Worm (Caenorhabditis elegans) whole organism, young adult: Measurements from ENCODE around the gene M117.3.

Source experiments
- C06A6.2 ChIP-seq: fragments of 200-800 bp; sonication (Bioruptor generic); conservative IDR thresholded peaks from 2 replicates; pipeline ENCODE4 v1.3.6; 2022; ENCODE audit warnings: missing genetic modification characterization, missing compliant biosample characterization
- F10E7.11 ChIP-seq: sonication (generic microtip); optimal IDR thresholded peaks from 2 replicates; lab custom pipeline; 2017; ENCODE audit warnings: mild to moderate bottlenecking, missing genetic modification characterization, moderate library complexity, missing compliant biosample characterization
- F55B11.4 ChIP-seq: sonication (generic microtip); optimal IDR thresholded peaks from 2 replicates; lab custom pipeline; 2016; ENCODE audit warnings: missing compliant biosample characterization, missing genetic modification characterization, borderline replicate concordance; ENCODE audit not compliant: insufficient read depth
- Y53G8AR.9 ChIP-seq: fragments of 200-800 bp; sonication (Bioruptor generic); conservative IDR thresholded peaks from 2 replicates; pipeline ENCODE4 v1.3.6; 2022; ENCODE audit warnings: missing genetic modification reagents, missing genetic modification characterization, missing compliant biosample characterization
- akir-1 ChIP-seq: fragments of 200-800 bp; sonication (Bioruptor generic); optimal IDR thresholded peaks from 2 replicates; lab custom pipeline; 2018; ENCODE audit warnings: mild to moderate bottlenecking, missing genetic modification characterization, moderate library complexity, missing compliant biosample characterization
- ama-1 ChIP-seq, 3 experiments: fragments of 150-350 bp in 1 of 3; sonication (generic microtip) in 2 of 3; optimal IDR thresholded peaks; 2 replicates each; lab custom pipeline; 2014 to 2018; ENCODE audit warnings: missing biosample characterization in 2 of 3, missing genetic modification characterization in 2 of 3, missing genetic modification reagents in 2 of 3
- atf-7 ChIP-seq: sonication (generic microtip); optimal IDR thresholded peaks from 2 replicates; lab custom pipeline; 2017; ENCODE audit warnings: mild to moderate bottlenecking, missing genetic modification characterization, missing compliant biosample characterization
- athp-1 ChIP-seq: sonication (generic microtip); optimal IDR thresholded peaks from 2 replicates; lab custom pipeline; 2017; ENCODE audit warnings: mild to moderate bottlenecking, missing genetic modification characterization, missing compliant biosample characterization
- cebp-1 ChIP-seq, 2 experiments: fragments of 200-800 bp in 1 of 2; sonication (Bioruptor generic) in 1 of 2; sonication (generic microtip) in 1 of 2; IDR thresholded peaks in 1 of 2; optimal IDR thresholded peaks in 1 of 2; 2 replicates each; pipeline versions ENCODE4 v1.3.6 to Lab custom; 2017 to 2022; ENCODE audit warnings: missing compliant biosample characterization in 2 of 2, missing genetic modification characterization in 2 of 2, mild to moderate bottlenecking in 1 of 2, missing genetic modification reagents in 1 of 2, moderate library complexity in 1 of 2
- cebp-2 ChIP-seq: fragments of 200-800 bp; sonication (Bioruptor generic); IDR thresholded peaks from 2 replicates; pipeline ENCODE4 v1.3.6; 2022; ENCODE audit warnings: missing genetic modification characterization, missing compliant biosample characterization
- ceh-40 ChIP-seq: fragments of 200-800 bp; sonication (Bioruptor generic); IDR thresholded peaks from 2 replicates; pipeline ENCODE4 v1.3.6; 2022; ENCODE audit warnings: missing genetic modification characterization, missing compliant biosample characterization
- die-1 ChIP-seq: sonication (generic microtip); optimal IDR thresholded peaks from 2 replicates; lab custom pipeline; 2016; ENCODE audit warnings: missing genotype, mild to moderate bottlenecking, missing genetic modification characterization, missing compliant biosample characterization
- egl-44 ChIP-seq: fragments of 200-800 bp; sonication (Bioruptor generic); IDR thresholded peaks from 2 replicates; pipeline ENCODE4 v1.3.6; 2022; ENCODE audit warnings: missing genetic modification reagents, missing genetic modification characterization, missing compliant biosample characterization
- egrh-3 ChIP-seq: fragments of 200-800 bp; sonication (Bioruptor generic); IDR thresholded peaks from 2 replicates; pipeline ENCODE4 v1.3.6; 2022; ENCODE audit warnings: missing genetic modification reagents, missing genetic modification characterization, missing compliant biosample characterization
- ets-4 ChIP-seq: fragments of 200-800 bp; sonication (Bioruptor generic); optimal IDR thresholded peaks from 2 replicates; lab custom pipeline; 2018; ENCODE audit warnings: mild to moderate bottlenecking, missing genetic modification characterization, missing compliant biosample characterization
- hrde-1 ChIP-seq: sonication (generic microtip); optimal IDR thresholded peaks from 2 replicates; lab custom pipeline; 2016; ENCODE audit warnings: missing genetic modification characterization, mild to moderate bottlenecking, missing compliant biosample characterization, moderate library complexity, missing genotype, missing genetic modification reagents, borderline replicate concordance
- hsf-1 ChIP-seq: fragments of 200-800 bp; sonication (Bioruptor generic); IDR thresholded peaks from 2 replicates; pipeline ENCODE4 v1.3.6; 2022; ENCODE audit warnings: missing genetic modification reagents, missing genetic modification characterization, missing compliant biosample characterization
- lag-1 ChIP-seq: fragments of 200-800 bp; sonication (Bioruptor generic); IDR thresholded peaks from 2 replicates; pipeline ENCODE4 v1.3.6; 2022; ENCODE audit warnings: missing genetic modification reagents, missing genetic modification characterization, missing compliant biosample characterization
- let-526 ChIP-seq: fragments of 200-800 bp; sonication (Bioruptor generic); IDR thresholded peaks from 2 replicates; pipeline ENCODE4 v1.3.6; 2022; ENCODE audit warnings: missing genetic modification reagents, missing genetic modification characterization, missing compliant biosample characterization
- let-607 ChIP-seq, 2 experiments: fragments of 200-800 bp in 1 of 2; sonication (Bioruptor generic) in 1 of 2; sonication (generic microtip) in 1 of 2; optimal IDR thresholded peaks; 2 replicates each; lab custom pipeline; 2016 to 2018; ENCODE audit warnings: mild to moderate bottlenecking in 2 of 2, missing compliant biosample characterization in 2 of 2, missing genetic modification characterization in 2 of 2, moderate library complexity in 2 of 2, missing genotype in 1 of 2
- madf-6 ChIP-seq: fragments of 200-800 bp; sonication (Bioruptor generic); IDR thresholded peaks from 2 replicates; pipeline ENCODE4 v1.3.6; 2022; ENCODE audit warnings: missing genetic modification reagents, missing genetic modification characterization, missing compliant biosample characterization
- mcd-1 ChIP-seq: fragments of 200-800 bp; sonication (Bioruptor generic); IDR thresholded peaks from 2 replicates; pipeline ENCODE4 v1.3.6; 2022; ENCODE audit warnings: missing genetic modification reagents, missing genetic modification characterization, missing compliant biosample characterization
- mel-28 ChIP-seq: sonication (generic microtip); optimal IDR thresholded peaks from 2 replicates; lab custom pipeline; 2016; ENCODE audit warnings: borderline replicate concordance, mild to moderate bottlenecking, missing genetic modification characterization, missing compliant biosample characterization
- nfya-1 ChIP-seq: sonication (generic microtip); optimal IDR thresholded peaks from 2 replicates; lab custom pipeline; 2017; ENCODE audit warnings: antibody characterized with exemption, missing compliant biosample characterization, missing genetic modification characterization, borderline replicate concordance; ENCODE audit not compliant: insufficient read depth
- nhr-80 ChIP-seq: sonication (generic microtip); optimal IDR thresholded peaks from 2 replicates; lab custom pipeline; 2016; ENCODE audit warnings: missing genetic modification characterization, missing compliant biosample characterization
- pbrm-1 ChIP-seq: fragments of 200-800 bp; sonication (Bioruptor generic); IDR thresholded peaks from 2 replicates; pipeline ENCODE4 v1.3.6; 2022; ENCODE audit warnings: missing genetic modification reagents, missing genetic modification characterization, missing compliant biosample characterization
- rec-8 ChIP-seq, 2 experiments: sonication (generic microtip); optimal IDR thresholded peaks; 2 replicates each; lab custom pipeline; 2016; ENCODE audit warnings: mild to moderate bottlenecking in 2 of 2, missing genetic modification characterization in 2 of 2, missing genetic modification reagents in 2 of 2, missing genotype in 2 of 2, missing biosample characterization in 1 of 2, missing compliant biosample characterization in 1 of 2, moderate library complexity in 1 of 2
- rpc-1 ChIP-seq, 2 experiments: fragments of 150-350 bp in 1 of 2; sonication (generic microtip) in 1 of 2; optimal IDR thresholded peaks; 2 replicates each; lab custom pipeline; 2014 to 2018; ENCODE audit warnings: missing biosample characterization in 1 of 2, missing genetic modification characterization in 1 of 2, missing genetic modification reagents in 1 of 2, missing genotype in 1 of 2
- snpc-3.4 ChIP-seq: sonication (generic microtip); optimal IDR thresholded peaks from 2 replicates; lab custom pipeline; 2017; ENCODE audit warnings: missing genetic modification characterization, mild to moderate bottlenecking, missing compliant biosample characterization, antibody characterized with exemption, moderate library complexity, missing genotype, missing genetic modification reagents
- tbp1 ChIP-seq: fragments of 200-800 bp; sonication (Bioruptor generic); optimal IDR thresholded peaks from 2 replicates; lab custom pipeline; 2018; ENCODE audit warnings: mild to moderate bottlenecking, missing genetic modification characterization, missing compliant biosample characterization
- tlf-1 ChIP-seq: fragments of 200-800 bp; sonication (Bioruptor generic); optimal IDR thresholded peaks from 2 replicates; lab custom pipeline; 2018; ENCODE audit warnings: mild to moderate bottlenecking, missing genetic modification characterization, missing compliant biosample characterization
- unc-130 ChIP-seq: sonication (generic microtip); optimal IDR thresholded peaks from 2 replicates; lab custom pipeline; 2016; ENCODE audit warnings: missing genetic modification reagents, missing genetic modification characterization, missing compliant biosample characterization
- ztf-25 ChIP-seq: fragments of 200-800 bp; sonication (Bioruptor generic); IDR thresholded peaks from 2 replicates; pipeline ENCODE4 v1.3.6; 2022; ENCODE audit warnings: missing genetic modification reagents, missing genetic modification characterization, missing compliant biosample characterization
- ztf-3 ChIP-seq: fragments of 200-800 bp; sonication (Bioruptor generic); optimal IDR thresholded peaks from 2 replicates; lab custom pipeline; 2018; ENCODE audit warnings: mild to moderate bottlenecking, missing genetic modification characterization, missing compliant biosample characterization

Gene M117.3

DNA sequence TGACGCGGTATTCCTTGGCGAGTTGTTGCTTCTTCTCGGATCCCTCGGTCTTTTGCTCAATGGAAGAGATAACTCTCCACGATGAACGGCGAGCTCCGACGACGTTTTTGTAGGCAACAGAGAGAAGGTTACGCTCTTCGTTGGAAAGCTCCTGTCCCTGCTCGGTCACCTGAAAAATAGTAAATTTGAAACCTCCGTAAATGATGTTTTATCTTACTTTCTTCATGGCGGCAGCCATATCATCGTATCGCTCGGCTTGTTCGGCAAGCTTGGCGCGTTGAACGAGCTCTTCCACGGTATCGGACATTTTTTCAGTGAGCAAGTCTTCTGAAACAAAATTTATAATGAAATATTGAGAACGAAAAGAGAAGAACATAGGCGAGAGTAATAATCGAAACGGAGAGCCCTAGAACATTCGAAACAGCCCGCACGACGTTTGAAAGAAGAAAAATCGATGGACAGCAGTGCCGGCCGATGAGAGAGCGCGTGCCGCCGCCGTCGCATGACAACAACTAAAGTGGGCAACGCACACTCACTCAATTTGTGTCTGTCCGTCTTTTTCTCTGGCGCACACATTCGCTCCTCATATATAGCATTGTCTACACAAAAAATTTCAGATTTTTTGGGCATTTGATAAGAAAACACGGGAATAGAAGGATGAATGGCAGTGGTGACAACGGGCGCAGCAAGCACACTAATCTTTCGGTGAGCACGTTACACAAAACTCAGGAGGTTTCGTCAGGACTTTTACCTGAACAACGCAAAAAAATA is at the start of gene M117.3, which contains the start of gene par-5 (continued):
- TF ChIP-seq mcd-1 (GFP tag; lab: Robert Waterston, UW) (peak; percentile 58), rpc-1 (optimal IDR thresholded peaks at IDR 0.05; lab: Kevin White, UChicago) (no peak), rpc-1 (tag; optimal IDR thresholded peaks at IDR 0.05; lab: Kevin White, UChicago) (no peak), Y53G8AR.9 (GFP tag; lab: Robert Waterston, UW) (0 out of 2 replicates have a peak, but pooled peaks have one; percentile 63), hsf-1 (GFP tag; lab: Robert Waterston, UW) (peak; percentile 76), die-1 (tag; lab: Kevin White, UChicago) (peak; percentile 14), nfya-1 (tag; lab: Kevin White, UChicago) (no peak), snpc-3.4 (no peak), tlf-1 (GFP tag; lab: Kevin White, UChicago) (peak; percentile 21), F10E7.11 (tag; lab: Kevin White, UChicago) (no peak), cebp-2 (no peak), lag-1 (GFP tag; lab: Robert Waterston, UW) (no peak), let-526 (GFP tag; lab: Robert Waterston, UW) (no peak), ets-4 (GFP tag; lab: Kevin White, UChicago) (peak; percentile 5), tbp1 (GFP tag; lab: Kevin White, UChicago) (peak; percentile 65), atf-7 (tag; lab: Kevin White, UChicago) (peak; percentile 69), madf-6 (peak; percentile 29; the same call in 1 of the 2 replicates), egrh-3 (GFP tag; lab: Robert Waterston, UW) (no peak), let-607 (tag; optimal IDR thresholded peaks at IDR 0.05; lab: Kevin White, UChicago) (peak; percentile 36 to 39), athp-1 (tag; lab: Kevin White, UChicago) (peak; percentile 70), pbrm-1 (GFP tag; lab: Robert Waterston, UW) (peak; percentile 67; the same call in 1 of the 2 replicates), akir-1 (GFP tag; lab: Kevin White, UChicago) (no peak), hrde-1 (tag; lab: Kevin White, UChicago) (no peak), cebp-1 (GFP tag; IDR thresholded peaks at IDR 0.05; lab: Robert Waterston, UW) (peak; percentile 75), cebp-1 (tag; optimal IDR thresholded peaks at IDR 0.05; lab: Kevin White, UChicago) (peak; percentile 89), unc-130 (GFP tag; lab: Kevin White, UChicago) (no peak), ztf-25 (GFP tag; lab: Robert Waterston, UW) (no peak), C06A6.2 (GFP tag; lab: Robert Waterston, UW) (peak; percentile 60; the same call in 1 of the 2 replicates), mel-28 (tag; lab: Kevin White, UChicago) (no peak), ceh-40 (GFP tag; lab: Robert Waterston, UW) (no peak), ama-1 (optimal IDR thresholded peaks at IDR 0.05; lab: Kevin White, UChicago) (no peak), ama-1 (GFP tag; optimal IDR thresholded peaks at IDR 0.05; lab: Kevin White, UChicago) (no peak), rec-8 (tag; optimal IDR thresholded peaks at IDR 0.05; lab: Kevin White, UChicago) (no peak), ztf-3 (peak; percentile 35), F55B11.4 (tag; lab: Kevin White, UChicago) (no peak)

DNA sequence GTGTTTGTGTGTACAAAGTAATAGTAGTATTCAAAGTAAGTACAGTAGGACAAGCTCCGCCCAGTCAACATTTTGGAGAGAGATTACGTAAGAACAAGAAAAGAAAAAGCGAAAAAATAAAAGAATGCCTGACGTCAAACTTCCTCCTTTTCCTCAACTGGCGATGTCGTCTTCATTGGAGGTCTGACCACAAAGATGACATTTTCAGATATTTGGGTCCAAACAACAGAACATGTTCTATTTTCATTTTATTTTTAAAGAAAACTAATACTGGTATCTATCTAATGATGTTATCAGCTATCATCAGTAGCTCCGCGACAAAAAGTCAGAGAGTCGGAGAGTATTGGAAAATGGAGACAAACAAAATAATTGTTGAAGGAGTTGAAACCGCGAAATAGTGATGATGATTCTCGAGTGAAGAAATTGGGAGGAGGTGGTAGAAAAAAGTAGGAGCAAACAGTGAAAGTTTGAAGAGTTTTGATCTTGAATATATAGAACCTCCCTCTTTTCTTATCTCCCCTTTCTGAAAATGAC is 48.2 kb upstream of the M117.3 start, which contains the start of gene lips-5:
TSS of gene lips-5 (minus strand) at position 51 of the 534 bp plus-strand sequence.
- peak; percentile 47 for TF ChIP-seq nhr-80
- TF ChIP-seq egl-44 (GFP tag; lab: Robert Waterston, UW) = no peak
